Worm (Caenorhabditis elegans): ENCODE results near the gene F31F4.17.
A peak's percentile ranks its signal among the peaks of the same experiment; 100 is the strongest.

DNA sequence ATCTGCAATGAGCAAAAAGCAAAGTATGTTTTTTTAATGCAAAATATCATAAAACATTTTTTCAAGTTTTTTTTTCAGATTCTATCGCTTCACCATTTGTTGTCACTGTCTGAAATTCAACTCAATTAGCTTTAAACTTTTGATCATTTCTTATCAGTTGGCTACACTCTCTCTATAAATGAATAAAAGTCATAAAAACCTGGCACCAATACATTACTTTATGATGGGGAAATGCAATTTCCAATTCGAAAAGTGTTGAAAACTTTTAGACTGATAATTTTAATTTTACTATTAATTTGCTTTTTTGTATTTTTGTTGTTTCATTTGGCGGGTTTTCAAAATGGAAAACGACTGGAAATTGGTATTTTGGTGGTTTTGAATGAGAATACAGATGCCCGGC, 23.7 kb upstream of the F31F4.17 start, which contains the start of gene F31F4.1:
- TF ChIP-seq unc-62 (GFP tag; optimal IDR thresholded peaks at IDR 0.05 in 1 of 2) (no peak), unc-62 (tag; optimal IDR thresholded peaks at IDR 0.05) (no peak), zag-1 (tag; optimal IDR thresholded peaks at IDR 0.05) (no peak), dve-1 (tag; optimal IDR thresholded peaks at IDR 0.05; ENCODE audit: insufficient read depth) (peak; percentile 47), lin-15B (tag; optimal IDR thresholded peaks at IDR 0.05) (no peak)

Data from whole organism, L4 larva.